Worm (Caenorhabditis elegans) whole organism, late embryonic: ENCODE data around the gene cnnm-2.
A peak's percentile ranks its signal among the peaks of the same experiment; 100 is the strongest.

Experiments
- K02D7.2 ChIP-seq: sonication (generic microtip); optimal IDR thresholded peaks from 2 replicates; lab custom pipeline; 2017; ENCODE audit warnings: mild to moderate bottlenecking, missing genetic modification characterization, missing compliant biosample characterization
- K09A11.1 ChIP-seq: sonication (generic microtip); optimal IDR thresholded peaks from 2 replicates; lab custom pipeline; 2017; ENCODE audit warnings: antibody characterized with exemption, mild to moderate bottlenecking, missing genetic modification characterization, missing compliant biosample characterization; ENCODE audit not compliant: insufficient read depth
- Y22D7AL.16 ChIP-seq: sonication (generic microtip); optimal IDR thresholded peaks from 2 replicates; lab custom pipeline; 2016; ENCODE audit warnings: missing genetic modification characterization, missing compliant biosample characterization
- ahr-1 ChIP-seq: sonication (generic microtip); optimal IDR thresholded peaks from 2 replicates; lab custom pipeline; 2016; ENCODE audit warnings: missing genetic modification characterization, missing compliant biosample characterization
- ceh-18 ChIP-seq: sonication (generic microtip); optimal IDR thresholded peaks from 2 replicates; lab custom pipeline; 2016; ENCODE audit warnings: missing genetic modification characterization, missing compliant biosample characterization
- ceh-19 ChIP-seq: fragments of 200-800 bp; sonication (Bioruptor generic); optimal IDR thresholded peaks from 2 replicates; lab custom pipeline; 2018; ENCODE audit warnings: mild to moderate bottlenecking, missing genetic modification characterization, missing compliant biosample characterization
- ceh-2 ChIP-seq: sonication (generic microtip); optimal IDR thresholded peaks from 2 replicates; lab custom pipeline; 2016; ENCODE audit warnings: missing genotype, missing genetic modification characterization, missing compliant biosample characterization
- ceh-22 ChIP-seq: sonication (generic microtip); optimal IDR thresholded peaks from 2 replicates; lab custom pipeline; 2017; ENCODE audit warnings: missing biosample characterization, missing genetic modification characterization
- ceh-31 ChIP-seq: sonication (generic microtip); optimal IDR thresholded peaks from 2 replicates; lab custom pipeline; 2016; ENCODE audit warnings: missing genetic modification characterization, missing compliant biosample characterization
- ceh-34 ChIP-seq: sonication (generic microtip); optimal IDR thresholded peaks from 2 replicates; lab custom pipeline; 2016; ENCODE audit warnings: mild to moderate bottlenecking, missing genetic modification characterization, missing compliant biosample characterization
- ceh-45 ChIP-seq: fragments of 200-800 bp; sonication (Bioruptor generic); IDR thresholded peaks from 2 replicates; pipeline ENCODE4 v1.3.6; 2022; ENCODE audit warnings: missing genetic modification reagents, missing genetic modification characterization, missing compliant biosample characterization
- ceh-9 ChIP-seq: sonication (generic microtip); optimal IDR thresholded peaks from 2 replicates; lab custom pipeline; 2016; ENCODE audit warnings: mild to moderate bottlenecking, missing genetic modification characterization, inconsistent platforms, missing compliant biosample characterization
- che-1 ChIP-seq: sonication (generic microtip); optimal IDR thresholded peaks from 2 replicates; lab custom pipeline; 2016; ENCODE audit warnings: mild to moderate bottlenecking, missing genetic modification characterization, missing compliant biosample characterization
- dmd-4 ChIP-seq: sonication (generic microtip); optimal IDR thresholded peaks from 2 replicates; lab custom pipeline; 2016; ENCODE audit warnings: borderline replicate concordance, missing genetic modification characterization, missing compliant biosample characterization
- dve-1 ChIP-seq: sonication (generic microtip); optimal IDR thresholded peaks from 2 replicates; lab custom pipeline; 2017; ENCODE audit warnings: antibody characterized with exemption, mild to moderate bottlenecking, missing genetic modification characterization, missing compliant biosample characterization
- elt-2 ChIP-seq: sonication (generic microtip); optimal IDR thresholded peaks from 2 replicates; lab custom pipeline; 2016; ENCODE audit warnings: missing genetic modification reagents, missing genetic modification characterization, missing compliant biosample characterization
- elt-4 ChIP-seq: sonication (generic microtip); optimal IDR thresholded peaks from 2 replicates; lab custom pipeline; 2016; ENCODE audit warnings: missing genetic modification characterization, missing compliant biosample characterization
- ets-4 ChIP-seq: sonication (generic microtip); optimal IDR thresholded peaks from 2 replicates; lab custom pipeline; 2016; ENCODE audit warnings: missing genetic modification characterization, missing compliant biosample characterization
- eyg-1 ChIP-seq: sonication (generic microtip); optimal IDR thresholded peaks from 2 replicates; lab custom pipeline; 2016; ENCODE audit warnings: missing genotype, missing genetic modification characterization, missing compliant biosample characterization
- fax-1 ChIP-seq: sonication (generic microtip); optimal IDR thresholded peaks from 2 replicates; lab custom pipeline; 2016; ENCODE audit warnings: missing genotype, missing genetic modification characterization, missing compliant biosample characterization
- fkh-10 ChIP-seq: fragments of 150-350 bp; optimal IDR thresholded peaks from 2 replicates; lab custom pipeline; 2014; ENCODE audit warnings: missing biosample characterization, missing genetic modification reagents, missing genetic modification characterization
- gmeb-2 ChIP-seq: sonication (generic microtip); optimal IDR thresholded peaks from 2 replicates; lab custom pipeline; 2016; ENCODE audit warnings: missing genetic modification characterization, inconsistent platforms, missing compliant biosample characterization
- hlh-15 ChIP-seq: sonication (generic microtip); optimal IDR thresholded peaks from 2 replicates; lab custom pipeline; 2016; ENCODE audit warnings: missing genetic modification characterization, missing compliant biosample characterization
- hlh-30 ChIP-seq: sonication (generic microtip); optimal IDR thresholded peaks from 2 replicates; lab custom pipeline; 2017; ENCODE audit warnings: antibody characterized with exemption, missing genetic modification characterization, missing compliant biosample characterization; ENCODE audit not compliant: insufficient read depth
- hlh-6 ChIP-seq: sonication (generic microtip); optimal IDR thresholded peaks from 2 replicates; lab custom pipeline; 2016; ENCODE audit warnings: missing genotype, missing genetic modification characterization, missing compliant biosample characterization
- hlh-8 ChIP-seq: sonication (generic microtip); optimal IDR thresholded peaks from 2 replicates; lab custom pipeline; 2016; ENCODE audit warnings: missing genotype, missing genetic modification characterization, missing compliant biosample characterization
- lim-6 ChIP-seq: sonication (generic microtip); optimal IDR thresholded peaks from 2 replicates; lab custom pipeline; 2016; ENCODE audit warnings: missing genetic modification characterization, missing compliant biosample characterization
- lin-11 ChIP-seq: fragments of 200-800 bp; sonication (Bioruptor generic); optimal IDR thresholded peaks from 2 replicates; lab custom pipeline; 2018; ENCODE audit warnings: mild to moderate bottlenecking, missing genetic modification characterization, missing compliant biosample characterization
- nfya-1 ChIP-seq: sonication (generic microtip); optimal IDR thresholded peaks from 2 replicates; lab custom pipeline; 2017; ENCODE audit warnings: missing genetic modification characterization, mild to moderate bottlenecking, missing compliant biosample characterization, antibody characterized with exemption, moderate library complexity
- npax-4 ChIP-seq: sonication (generic microtip); optimal IDR thresholded peaks from 2 replicates; lab custom pipeline; 2016; ENCODE audit warnings: missing genetic modification characterization, missing compliant biosample characterization
- pag-3 ChIP-seq: sonication (generic microtip); optimal IDR thresholded peaks from 2 replicates; lab custom pipeline; 2016; ENCODE audit warnings: missing compliant biosample characterization, missing genetic modification characterization, borderline replicate concordance
- pax-1 ChIP-seq: fragments of 150-350 bp; optimal IDR thresholded peaks from 2 replicates; lab custom pipeline; 2014; ENCODE audit warnings: missing biosample characterization, missing genetic modification characterization
- pha-4 ChIP-seq: fragments of 150-350 bp; optimal IDR thresholded peaks from 2 replicates; lab custom pipeline; 2018; ENCODE audit warnings: missing biosample characterization, missing genetic modification reagents, missing genetic modification characterization
- pros-1 ChIP-seq: fragments of 150-350 bp; optimal IDR thresholded peaks from 2 replicates; lab custom pipeline; 2014; ENCODE audit warnings: missing biosample characterization, missing genetic modification reagents, missing genetic modification characterization
- ref-2 ChIP-seq: sonication (generic microtip); optimal IDR thresholded peaks from 2 replicates; lab custom pipeline; 2016; ENCODE audit warnings: missing genetic modification characterization, missing compliant biosample characterization
- rnt-1 ChIP-seq: sonication (generic microtip); optimal IDR thresholded peaks from 2 replicates; lab custom pipeline; 2016; ENCODE audit warnings: missing genetic modification characterization, missing compliant biosample characterization
- sdc-2 ChIP-seq: sonication (generic microtip); optimal IDR thresholded peaks from 2 replicates; lab custom pipeline; 2016; ENCODE audit warnings: missing genotype, missing genetic modification characterization, missing compliant biosample characterization
- tbx-2 ChIP-seq: sonication (generic microtip); optimal IDR thresholded peaks from 2 replicates; lab custom pipeline; 2016; ENCODE audit warnings: missing genetic modification characterization, missing compliant biosample characterization
- tbx-7 ChIP-seq: sonication (generic microtip); optimal IDR thresholded peaks from 2 replicates; lab custom pipeline; 2016; ENCODE audit warnings: missing genotype, missing genetic modification characterization, missing compliant biosample characterization
- unc-3 ChIP-seq, 2 experiments: fragments of 200-800 bp in 1 of 2; sonication (Bioruptor generic) in 1 of 2; sonication (generic microtip) in 1 of 2; conservative IDR thresholded peaks in 1 of 2; optimal IDR thresholded peaks in 1 of 2; 2 replicates each; pipeline versions ENCODE4 v1.3.6 to Lab custom; 2016 to 2022; ENCODE audit warnings: missing compliant biosample characterization in 2 of 2, missing genetic modification characterization in 2 of 2, missing genetic modification reagents in 1 of 2
- unc-42 ChIP-seq: sonication (generic microtip); optimal IDR thresholded peaks from 2 replicates; lab custom pipeline; 2016; ENCODE audit warnings: missing genotype, missing genetic modification characterization, missing compliant biosample characterization
- unc-55 ChIP-seq: sonication (generic microtip); optimal IDR thresholded peaks from 2 replicates; lab custom pipeline; 2017; ENCODE audit warnings: missing biosample characterization, missing genetic modification reagents, missing genetic modification characterization
- unc-86 ChIP-seq: sonication (generic microtip); optimal IDR thresholded peaks from 2 replicates; lab custom pipeline; 2016; ENCODE audit warnings: missing genetic modification characterization, missing compliant biosample characterization
- zip-5 ChIP-seq: sonication (generic microtip); optimal IDR thresholded peaks from 2 replicates; lab custom pipeline; 2016; ENCODE audit warnings: missing genetic modification characterization, missing compliant biosample characterization
- ztf-16 ChIP-seq: sonication (generic microtip); optimal IDR thresholded peaks from 2 replicates; lab custom pipeline; 2017; ENCODE audit warnings: missing genetic modification characterization, missing compliant biosample characterization

Gene cnnm-2

ce11 chrX:8810908-8811307 is 997 bp upstream of the cnnm-2 start, which contains the start of gene R04E5.9 (continued):
- TF ChIP-seq K09A11.1 (tag; lab: Kevin White, UChicago) (no peak), lin-11 (tag; lab: Kevin White, UChicago) (no peak), pros-1 (peak; percentile 75), ceh-18 (peak; percentile 75), fkh-10 (GFP tag; lab: Kevin White, UChicago) (no peak), ceh-34 (tag; lab: Kevin White, UChicago) (peak; percentile 76), dve-1 (tag; lab: Kevin White, UChicago) (no peak), ceh-31 (tag; lab: Kevin White, UChicago) (peak; percentile 86), sdc-2 (tag; lab: Kevin White, UChicago) (peak; percentile 87), ceh-45 (GFP tag; lab: Robert Waterston, UW) (no peak), ceh-22 (tag; lab: Kevin White, UChicago) (no peak), ahr-1 (no peak), ets-4 (tag; lab: Kevin White, UChicago) (peak; percentile 42), K02D7.2 (no peak), elt-4 (no peak), elt-2 (peak; percentile 65), unc-42 (tag; lab: Kevin White, UChicago) (peak; percentile 75), tbx-2 (tag; lab: Kevin White, UChicago) (peak; percentile 85), hlh-6 (tag; lab: Kevin White, UChicago) (no peak), dmd-4 (peak; percentile 30), hlh-15 (no peak), Y22D7AL.16 (tag; lab: Kevin White, UChicago) (no peak), pag-3 (tag; lab: Kevin White, UChicago) (no peak), nfya-1 (tag; lab: Kevin White, UChicago) (peak; percentile 76), ceh-2 (tag; lab: Kevin White, UChicago) (peak; percentile 63), npax-4 (tag; lab: Kevin White, UChicago) (no peak), unc-86 (tag; lab: Kevin White, UChicago) (no peak), ceh-9 (tag; lab: Kevin White, UChicago) (no peak), gmeb-2 (tag; lab: Kevin White, UChicago) (no peak), che-1 (tag; lab: Kevin White, UChicago) (no peak), tbx-7 (tag; lab: Kevin White, UChicago) (no peak), rnt-1 (no peak), hlh-30 (tag; lab: Kevin White, UChicago) (peak; percentile 82), pha-4 (tag; lab: Kevin White, UChicago) (no peak), ceh-19 (GFP tag; lab: Kevin White, UChicago) (peak; percentile 29), unc-3 (GFP tag; conservative IDR thresholded peaks at IDR 0.05; lab: Robert Waterston, UW) (no peak), unc-3 (tag; optimal IDR thresholded peaks at IDR 0.05; lab: Kevin White, UChicago) (no peak), fax-1 (tag; lab: Kevin White, UChicago) (no peak), lim-6 (no peak), unc-55 (GFP tag; lab: Kevin White, UChicago) (no peak), pax-1 (no peak), ref-2 (tag; lab: Kevin White, UChicago) (peak; percentile 87), zip-5 (tag; lab: Kevin White, UChicago) (no peak), eyg-1 (tag; lab: Kevin White, UChicago) (peak; percentile 30), hlh-8 (tag; lab: Kevin White, UChicago) (peak; percentile 73), ztf-16 (tag; lab: Kevin White, UChicago) (peak; percentile 23)
